Fruit fly (Drosophila melanogaster) whole organism, embryonic: ENCODE results near the gene CG15044.

Experiments
- Ada2b ChIP-seq: fragments of 200-800 bp; sonication (Bioruptor generic); IDR thresholded peaks from 2 replicates; pipeline ENCODE4 v1.3.6; 2022; ENCODE audit warnings: missing biosample characterization, missing genetic modification characterization
- B-H1 ChIP-seq: fragments of 200-800 bp; sonication (Bioruptor generic); IDR thresholded peaks from 3 replicates; pipeline ENCODE4 v1.3.6; 2022; ENCODE audit warnings: missing biosample characterization, missing genetic modification characterization
- Bdp1 ChIP-seq: fragments of 200-800 bp; sonication (Bioruptor generic); optimal IDR thresholded peaks from 3 replicates; lab custom pipeline; 2016; ENCODE audit warnings: missing biosample characterization, missing genetic modification characterization
- Bgb ChIP-seq: fragments of 200-800 bp; sonication (Bioruptor generic); IDR thresholded peaks from 2 replicates; pipeline ENCODE4 v1.3.6; 2022; ENCODE audit warnings: missing biosample characterization, missing genetic modification characterization; ENCODE audit not compliant: partially characterized antibody
- CG10267 ChIP-seq: fragments of 200-800 bp; sonication (Bioruptor generic); optimal IDR thresholded peaks from 2 replicates; lab custom pipeline; 2018; ENCODE audit warnings: missing biosample characterization, mild to moderate bottlenecking, missing genetic modification characterization, moderate library complexity
- CG10274 ChIP-seq: fragments of 200-800 bp; sonication (Bioruptor generic); optimal IDR thresholded peaks from 3 replicates; lab custom pipeline; 2017; ENCODE audit warnings: missing biosample characterization, mild to moderate bottlenecking, missing genetic modification characterization
- CG11456 ChIP-seq: fragments of 200-800 bp; sonication (Bioruptor generic); IDR thresholded peaks from 3 replicates; pipeline ENCODE4 v1.3.6; 2022; ENCODE audit warnings: missing biosample characterization, missing genetic modification characterization
- CG11560 ChIP-seq: fragments of 200-800 bp; sonication (Bioruptor generic); IDR thresholded peaks from 3 replicates; pipeline ENCODE4 v1.3.6; 2022; ENCODE audit warnings: missing biosample characterization, missing genetic modification characterization
- CG1233 ChIP-seq: fragments of 200-800 bp; sonication (Bioruptor generic); optimal IDR thresholded peaks from 4 replicates; lab custom pipeline; 2018; ENCODE audit warnings: missing biosample characterization, mild to moderate bottlenecking, missing genetic modification characterization
- CG15011 ChIP-seq: fragments of 200-800 bp; sonication (Bioruptor generic); optimal IDR thresholded peaks from 3 replicates; lab custom pipeline; 2018; ENCODE audit warnings: missing biosample characterization, mild to moderate bottlenecking, missing genetic modification characterization
- CG15073 ChIP-seq: fragments of 200-800 bp; sonication (Bioruptor generic); optimal IDR thresholded peaks from 2 replicates; lab custom pipeline; 2016; ENCODE audit warnings: missing biosample characterization, missing genetic modification characterization
- CG16815 ChIP-seq: fragments of 200-800 bp; sonication (Bioruptor generic); optimal IDR thresholded peaks from 3 replicates; lab custom pipeline; 2017; ENCODE audit warnings: missing biosample characterization, mild to moderate bottlenecking, missing genetic modification characterization
- CG17359 ChIP-seq: fragments of 200-800 bp; sonication (Bioruptor generic); optimal IDR thresholded peaks from 3 replicates; lab custom pipeline; 2018; ENCODE audit warnings: missing biosample characterization, mild to moderate bottlenecking, missing genetic modification characterization, moderate library complexity
- CG17385 ChIP-seq: fragments of 200-800 bp; sonication (Bioruptor generic); optimal IDR thresholded peaks from 3 replicates; lab custom pipeline; 2018; ENCODE audit warnings: missing biosample characterization, mild to moderate bottlenecking, missing genetic modification characterization
- CG17612 ChIP-seq: fragments of 200-800 bp; sonication (Bioruptor generic); IDR thresholded peaks from 2 replicates; pipeline ENCODE4 v1.3.6; 2022; ENCODE audit warnings: missing biosample characterization, missing genetic modification characterization
- CG18599 ChIP-seq: fragments of 200-800 bp; sonication (Bioruptor generic); optimal IDR thresholded peaks from 3 replicates; lab custom pipeline; 2017; ENCODE audit warnings: missing biosample characterization, missing genetic modification characterization, mild to moderate bottlenecking, moderate library complexity, missing genetic modification reagents
- CG33213 ChIP-seq: fragments of 200-800 bp; sonication (Bioruptor generic); optimal IDR thresholded peaks from 3 replicates; lab custom pipeline; 2016; ENCODE audit warnings: missing biosample characterization, missing genetic modification characterization
- CG4328 ChIP-seq: fragments of 200-800 bp; sonication (Bioruptor generic); optimal IDR thresholded peaks from 3 replicates; lab custom pipeline; 2017; ENCODE audit warnings: missing biosample characterization, missing genetic modification reagents, missing genetic modification characterization
- CG6791 ChIP-seq: fragments of 200-800 bp; sonication (Bioruptor generic); IDR thresholded peaks from 3 replicates; pipeline ENCODE4 v1.3.6; 2022; ENCODE audit warnings: missing biosample characterization, missing genetic modification characterization; ENCODE audit not compliant: partially characterized antibody
- CG8290 ChIP-seq, 3 experiments: fragments of 200-800 bp; sonication (Bioruptor generic); optimal IDR thresholded peaks; 2 replicates each; lab custom pipeline; 2016 to 2019; ENCODE audit warnings: missing biosample characterization in 3 of 3, missing genetic modification characterization in 3 of 3, mild to moderate bottlenecking in 2 of 3, moderate library complexity in 1 of 3
- CG8359 ChIP-seq: fragments of 200-800 bp; sonication (Bioruptor generic); optimal IDR thresholded peaks from 2 replicates; lab custom pipeline; 2017; ENCODE audit warnings: missing biosample characterization, mild to moderate bottlenecking, missing genetic modification characterization, borderline replicate concordance
- Dll ChIP-seq: fragments of 200-800 bp; sonication (Bioruptor generic); IDR thresholded peaks from 4 replicates; pipeline ENCODE4 v1.3.6; 2022; ENCODE audit warnings: missing biosample characterization, missing genetic modification characterization; ENCODE audit not compliant: partially characterized antibody
- Doc2 ChIP-seq: fragments of 200-800 bp; sonication (Bioruptor generic); IDR thresholded peaks from 2 replicates; pipeline ENCODE4 v1.3.6; 2022; ENCODE audit warnings: missing biosample characterization, missing genetic modification characterization
- E2f1 ChIP-seq: fragments of 200-800 bp; sonication (Bioruptor generic); IDR thresholded peaks from 2 replicates; pipeline ENCODE4 v1.3.6; 2022; ENCODE audit warnings: missing biosample characterization, missing genetic modification characterization
- Elba2 ChIP-seq: fragments of 200-800 bp; sonication (Bioruptor generic); optimal IDR thresholded peaks from 3 replicates; lab custom pipeline; 2016; ENCODE audit warnings: missing biosample characterization, missing genetic modification characterization
- Gug ChIP-seq: fragments of 200-800 bp; sonication (Bioruptor generic); IDR thresholded peaks from 4 replicates; pipeline ENCODE4 v1.3.6; 2022; ENCODE audit warnings: missing biosample characterization, missing genetic modification characterization
- Hmx ChIP-seq: fragments of 200-800 bp; sonication (Bioruptor generic); optimal IDR thresholded peaks from 2 replicates; lab custom pipeline; 2016; ENCODE audit warnings: missing biosample characterization, missing genetic modification characterization
- MBD-R2 ChIP-seq: fragments of 200-800 bp; sonication (Bioruptor generic); IDR thresholded peaks from 2 replicates; pipeline ENCODE4 v1.3.6; 2022; ENCODE audit warnings: missing biosample characterization, missing genetic modification characterization
- MESR4 ChIP-seq: fragments of 200-800 bp; sonication (Bioruptor generic); optimal IDR thresholded peaks from 2 replicates; lab custom pipeline; 2018; ENCODE audit warnings: missing biosample characterization, mild to moderate bottlenecking, missing genetic modification characterization, moderate library complexity
- Meics ChIP-seq: fragments of 200-800 bp; sonication (Bioruptor generic); optimal IDR thresholded peaks from 2 replicates; lab custom pipeline; 2017; ENCODE audit warnings: missing biosample characterization, mild to moderate bottlenecking, missing genetic modification characterization
- NC2β ChIP-seq: fragments of 200-800 bp; sonication (Bioruptor generic); optimal IDR thresholded peaks from 2 replicates; lab custom pipeline; 2016; ENCODE audit warnings: missing biosample characterization, missing genetic modification characterization
- Oaz ChIP-seq: fragments of 200-800 bp; sonication (Bioruptor generic); IDR thresholded peaks from 2 replicates; pipeline ENCODE4 v1.3.6; 2022; ENCODE audit warnings: missing biosample characterization, missing genetic modification characterization
- Oli ChIP-seq: fragments of 200-800 bp; sonication (Bioruptor generic); optimal IDR thresholded peaks from 2 replicates; lab custom pipeline; 2018; ENCODE audit warnings: missing biosample characterization, mild to moderate bottlenecking, missing genetic modification characterization, moderate library complexity
- PHDP ChIP-seq: fragments of 200-800 bp; sonication (Bioruptor generic); optimal IDR thresholded peaks from 3 replicates; lab custom pipeline; 2018; ENCODE audit warnings: missing biosample characterization, mild to moderate bottlenecking, missing genetic modification characterization, moderate library complexity
- Ravus ChIP-seq: fragments of 200-800 bp; sonication (Bioruptor generic); IDR thresholded peaks from 2 replicates; pipeline ENCODE4 v1.3.6; 2022; ENCODE audit warnings: missing biosample characterization, missing genetic modification characterization
- Spps ChIP-seq: fragments of 200-800 bp; sonication (Bioruptor generic); optimal IDR thresholded peaks from 2 replicates; lab custom pipeline; 2018; ENCODE audit warnings: missing biosample characterization, mild to moderate bottlenecking, missing genetic modification characterization
- ash1 ChIP-seq: fragments of 200-800 bp; sonication (Bioruptor generic); optimal IDR thresholded peaks from 2 replicates; lab custom pipeline; 2018; ENCODE audit warnings: missing biosample characterization, mild to moderate bottlenecking, missing genetic modification characterization
- cad ChIP-seq: fragments of >200 bp; optimal IDR thresholded peaks from 2 replicates; lab custom pipeline; 2017; ENCODE audit warnings: missing biosample characterization, missing genetic modification characterization
- chm ChIP-seq: fragments of 200-800 bp; sonication (Bioruptor generic); IDR thresholded peaks from 2 replicates; pipeline ENCODE4 v1.3.6; 2022; ENCODE audit warnings: missing biosample characterization, missing genetic modification characterization
- exex ChIP-seq: fragments of 200-800 bp; sonication (Bioruptor generic); optimal IDR thresholded peaks from 4 replicates; lab custom pipeline; 2018; ENCODE audit warnings: missing biosample characterization, mild to moderate bottlenecking, missing genetic modification characterization, moderate library complexity
- fd102C ChIP-seq: fragments of 200-800 bp; sonication (Bioruptor generic); optimal IDR thresholded peaks from 2 replicates; lab custom pipeline; 2018; ENCODE audit warnings: missing biosample characterization, mild to moderate bottlenecking, missing genetic modification characterization, moderate library complexity
- fd3F ChIP-seq: fragments of 200-800 bp; sonication (Bioruptor generic); optimal IDR thresholded peaks from 2 replicates; lab custom pipeline; 2018; ENCODE audit warnings: missing biosample characterization, mild to moderate bottlenecking, missing genetic modification characterization, moderate library complexity
- ham ChIP-seq: fragments of 200-800 bp; sonication (Bioruptor generic); IDR thresholded peaks from 2 replicates; pipeline ENCODE4 v1.3.6; 2022; ENCODE audit warnings: missing biosample characterization, missing genetic modification characterization
- lilli ChIP-seq: fragments of 200-800 bp; sonication (Bioruptor generic); optimal IDR thresholded peaks from 3 replicates; lab custom pipeline; 2016; ENCODE audit warnings: missing biosample characterization, missing genetic modification characterization
- luna ChIP-seq: fragments of 200-800 bp; sonication (Bioruptor generic); optimal IDR thresholded peaks from 2 replicates; lab custom pipeline; 2016; ENCODE audit warnings: missing biosample characterization, missing genetic modification characterization
- nerfin-1 ChIP-seq: fragments of 200-800 bp; sonication (Bioruptor generic); optimal IDR thresholded peaks from 3 replicates; lab custom pipeline; 2019; ENCODE audit warnings: missing biosample characterization, mild to moderate bottlenecking, missing genetic modification characterization, moderate library complexity
- pb ChIP-seq: fragments of 200-800 bp; sonication (Bioruptor generic); optimal IDR thresholded peaks from 3 replicates; lab custom pipeline; 2016; ENCODE audit warnings: missing biosample characterization, missing genetic modification characterization
- pzg ChIP-seq: fragments of 200-800 bp; sonication (Bioruptor generic); optimal IDR thresholded peaks from 3 replicates; lab custom pipeline; 2018; ENCODE audit warnings: missing biosample characterization, mild to moderate bottlenecking, missing genetic modification characterization, moderate library complexity
- seq ChIP-seq: fragments of 200-800 bp; sonication (Bioruptor generic); IDR thresholded peaks from 2 replicates; pipeline ENCODE4 v1.3.6; 2022; ENCODE audit warnings: missing biosample characterization, missing genetic modification characterization
- sisA ChIP-seq: fragments of 200-800 bp; sonication (Bioruptor generic); IDR thresholded peaks from 2 replicates; pipeline ENCODE4 v1.3.6; 2022; ENCODE audit warnings: missing biosample characterization, missing genetic modification characterization
- ssp ChIP-seq: fragments of 200-800 bp; sonication (Bioruptor generic); IDR thresholded peaks from 2 replicates; pipeline ENCODE4 v1.3.6; 2022; ENCODE audit warnings: missing biosample characterization, missing genetic modification characterization
- zf30C ChIP-seq: fragments of 200-800 bp; sonication (Bioruptor generic); optimal IDR thresholded peaks from 3 replicates; lab custom pipeline; 2018; ENCODE audit warnings: missing biosample characterization, mild to moderate bottlenecking, missing genetic modification characterization

The CG15044 gene

DNA sequence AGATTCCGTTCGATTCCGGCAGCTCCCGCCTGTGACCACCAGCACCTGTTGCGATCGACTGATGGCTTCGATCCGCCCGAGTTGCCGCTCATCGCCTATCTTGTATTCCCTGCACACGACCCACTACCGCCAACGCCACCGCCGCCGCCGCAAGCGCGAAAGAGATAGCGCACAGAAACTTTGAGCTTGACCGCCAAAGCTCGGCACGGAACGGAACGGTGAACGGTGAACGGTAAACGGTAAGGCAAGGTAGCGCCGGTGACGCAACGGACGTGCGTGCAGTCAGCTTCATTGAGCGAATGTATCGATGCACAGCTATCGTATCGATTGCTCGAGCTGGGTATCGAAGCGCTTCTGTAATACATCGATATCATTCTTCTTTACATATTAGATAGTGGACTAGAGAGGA is 20.5 kb upstream of the CG15044 start, which contains the start of gene Ggt-1 (continued):
- TF ChIP-seq E2f1 (GFP tag; lab: Robert Waterston, UW) (no peak), CG10274 (GFP tag; lab: Kevin White, UChicago) (no peak), exex (tag; lab: Kevin White, UChicago) (no peak), nerfin-1 (tag; lab: Kevin White, UChicago) (no peak), Hmx (GFP tag; lab: Kevin White, UChicago) (no peak), CG15073 (GFP tag; lab: Kevin White, UChicago) (no peak), pzg (peak; percentile 76), ash1 (GFP tag; lab: Kevin White, UChicago) (no peak), sisA (GFP tag; lab: Robert Waterston, UW) (no peak), B-H1 (no peak), Dll (GFP tag; lab: Robert Waterston, UW) (peak; percentile 95), CG6791 (GFP tag; lab: Robert Waterston, UW) (peak; percentile 95), CG18599 (GFP tag; lab: Kevin White, UChicago) (no peak), Meics (GFP tag; lab: Kevin White, UChicago) (no peak), Bdp1 (GFP tag; lab: Kevin White, UChicago) (no peak), chm (GFP tag; lab: Robert Waterston, UW) (no peak), Ravus (GFP tag; lab: Robert Waterston, UW) (no peak), seq (GFP tag; lab: Robert Waterston, UW) (no peak), NC2β (no peak), Spps (tag; lab: Kevin White, UChicago) (no peak), pb (peak; percentile 30), CG17385 (GFP tag; lab: Kevin White, UChicago) (no peak), CG8359 (GFP tag; lab: Kevin White, UChicago) (no peak), CG11560 (tag; lab: Robert Waterston, UW) (no peak), Oli (no peak), zf30C (GFP tag; lab: Kevin White, UChicago) (no peak), fd102C (GFP tag; lab: Kevin White, UChicago) (no peak), CG15011 (GFP tag; lab: Kevin White, UChicago) (no peak), MBD-R2 (GFP tag; lab: Robert Waterston, UW) (peak; percentile 23; the same call in 1 of the 2 replicates), ssp (GFP tag; lab: Robert Waterston, UW) (no peak), Bgb (GFP tag; lab: Robert Waterston, UW) (peak; percentile 96), CG1233 (GFP tag; lab: Kevin White, UChicago) (no peak), CG16815 (GFP tag; lab: Kevin White, UChicago) (no peak), luna (GFP tag; lab: Kevin White, UChicago) (no peak), CG10267 (tag; lab: Kevin White, UChicago) (no peak), PHDP (no peak), cad (no peak), CG11456 (GFP tag; lab: Robert Waterston, UW) (no peak), CG17359 (tag; lab: Kevin White, UChicago) (no peak), ham (GFP tag; lab: Robert Waterston, UW) (no peak), CG33213 (GFP tag; lab: Kevin White, UChicago) (no peak), Ada2b (GFP tag; lab: Robert Waterston, UW) (no peak), Oaz (no peak), CG8290 (GFP tag; optimal IDR thresholded peaks at IDR 0.05; lab: Kevin White, UChicago) (peak; percentile 79), CG8290 (tag; optimal IDR thresholded peaks at IDR 0.05; lab: Kevin White, UChicago) (peak; percentile 67 to 83), fd3F (GFP tag; lab: Kevin White, UChicago) (no peak), Elba2 (GFP tag; lab: Kevin White, UChicago) (no peak), MESR4 (GFP tag; lab: Kevin White, UChicago) (peak; percentile 19), Gug (GFP tag; lab: Robert Waterston, UW) (no peak), CG4328 (GFP tag; lab: Kevin White, UChicago) (no peak), Doc2 (GFP tag; lab: Robert Waterston, UW) (no peak), lilli (GFP tag; lab: Kevin White, UChicago) (no peak), CG17612 (no peak)
